Worm (Caenorhabditis elegans) whole organism, L4 larva: ENCODE measurements around the gene gst-15.

Experiments used
- R02D3.7 ChIP-seq: fragments of 150-350 bp; sonication (generic microtip); optimal IDR thresholded peaks from 3 replicates; lab custom pipeline; 2014; ENCODE audit warnings: missing biosample characterization, missing genetic modification characterization
- duxl-1 ChIP-seq: sonication (generic microtip); optimal IDR thresholded peaks from 2 replicates; lab custom pipeline; 2016; ENCODE audit warnings: mild to moderate bottlenecking, missing genetic modification characterization, moderate library complexity, missing compliant biosample characterization; ENCODE audit not compliant: poor library complexity
- fkh-10 ChIP-seq: fragments of 150-350 bp; optimal IDR thresholded peaks from 2 replicates; lab custom pipeline; 2014; ENCODE audit warnings: missing biosample characterization, missing genetic modification reagents, missing genetic modification characterization
- lin-39 ChIP-seq: fragments of 150-350 bp; optimal IDR thresholded peaks from 2 replicates; lab custom pipeline; 2014; ENCODE audit warnings: missing biosample characterization, missing genetic modification reagents, missing genetic modification characterization
- madf-9 ChIP-seq: fragments of 200-800 bp; sonication (Bioruptor generic); conservative IDR thresholded peaks from 2 replicates; pipeline ENCODE4 v1.3.6; 2022; ENCODE audit warnings: missing genetic modification reagents, missing genetic modification characterization, missing compliant biosample characterization
- nhr-237 ChIP-seq: sonication (generic microtip); optimal IDR thresholded peaks from 2 replicates; lab custom pipeline; 2017; ENCODE audit warnings: missing biosample characterization, missing genetic modification characterization
- nhr-76 ChIP-seq: fragments of 150-350 bp; optimal IDR thresholded peaks from 2 replicates; lab custom pipeline; 2014; ENCODE audit warnings: missing biosample characterization, missing genetic modification characterization
- nhr-77 ChIP-seq: fragments of 150-350 bp; optimal IDR thresholded peaks from 2 replicates; lab custom pipeline; 2014; ENCODE audit warnings: missing biosample characterization, missing genetic modification characterization
- spr-3 ChIP-seq: fragments of 200-800 bp; sonication (Bioruptor generic); optimal IDR thresholded peaks from 2 replicates; lab custom pipeline; 2018; ENCODE audit warnings: mild to moderate bottlenecking, missing genetic modification characterization, missing compliant biosample characterization

ce11 chrII:13593659-13594221, 19.3 kb downstream of the gst-15 start, which contains the start of gene clec-146:
- TF ChIP-seq nhr-76 (tag; lab: Kevin White, UChicago) (no peak), lin-39 (tag; lab: Kevin White, UChicago) (no peak), madf-9 (no peak), R02D3.7 (no peak), spr-3 (GFP tag; lab: Kevin White, UChicago) (no peak), nhr-237 (tag; lab: Kevin White, UChicago) (no peak), nhr-77 (tag; lab: Kevin White, UChicago) (no peak), duxl-1 (tag; lab: Kevin White, UChicago) (no peak), fkh-10 (GFP tag; lab: Kevin White, UChicago) (no peak)
